Fruit fly (Drosophila melanogaster) whole organism: ENCODE measurements around the gene mRpS31.

Experiments used
- psq ChIP-seq: fragments of >200 bp; optimal IDR thresholded peaks from 2 replicates; lab custom pipeline; 2017
- usp ChIP-seq: fragments of >200 bp; optimal IDR thresholded peaks from 2 replicates; lab custom pipeline; 2017; ENCODE audit warnings: missing biosample characterization, missing genetic modification characterization, mixed read lengths

dm6 chr3L:15956448-15957010 lies 48.5 kb upstream of the mRpS31 start, which contains the start of gene elgi:
- TF ChIP-seq usp (GFP tag; lab: Kevin White, UChicago) (no peak), psq (no peak)
